Fruit fly (Drosophila melanogaster) whole organism, prepupa: ENCODE measurements around the gene CG43901.

Source experiments
- CG11762 ChIP-seq: fragments of 200-800 bp; sonication (Bioruptor generic); optimal IDR thresholded peaks from 3 replicates; lab custom pipeline; 2016; ENCODE audit warnings: missing biosample characterization, missing genetic modification characterization; ENCODE audit not compliant: insufficient read depth
- CG31627 ChIP-seq: fragments of 200-800 bp; sonication (Bioruptor generic); optimal IDR thresholded peaks from 3 replicates; lab custom pipeline; 2016; ENCODE audit warnings: missing biosample characterization, missing genetic modification characterization
- CG6792 ChIP-seq: fragments of 200-800 bp; sonication (Bioruptor generic); optimal IDR thresholded peaks from 3 replicates; lab custom pipeline; 2016; ENCODE audit warnings: missing biosample characterization, missing genetic modification characterization
- CG6808 ChIP-seq: fragments of 200-800 bp; sonication (Bioruptor generic); optimal IDR thresholded peaks from 3 replicates; lab custom pipeline; 2017; ENCODE audit warnings: missing biosample characterization, missing genetic modification characterization, mild to moderate bottlenecking, moderate library complexity, missing genetic modification reagents
- CG8632 ChIP-seq: fragments of 200-800 bp; sonication (Bioruptor generic); optimal IDR thresholded peaks from 3 replicates; lab custom pipeline; 2016; ENCODE audit warnings: missing biosample characterization, missing genetic modification characterization
- Eip75B ChIP-seq: fragments of 200-800 bp; sonication (Bioruptor generic); optimal IDR thresholded peaks from 3 replicates; lab custom pipeline; 2016; ENCODE audit warnings: missing biosample characterization, missing genetic modification characterization
- Hr39 ChIP-seq: fragments of 200-800 bp; sonication (Bioruptor generic); optimal IDR thresholded peaks from 2 replicates; lab custom pipeline; 2016; ENCODE audit warnings: missing biosample characterization, missing genetic modification characterization
- Lpt ChIP-seq: fragments of 200-800 bp; sonication (Bioruptor generic); optimal IDR thresholded peaks from 3 replicates; lab custom pipeline; 2016; ENCODE audit warnings: missing biosample characterization, missing genetic modification characterization
- OdsH ChIP-seq: fragments of 200-800 bp; sonication (Bioruptor generic); optimal IDR thresholded peaks from 3 replicates; lab custom pipeline; 2016; ENCODE audit warnings: missing biosample characterization, missing genetic modification characterization
- cyc ChIP-seq: fragments of 200-800 bp; sonication (Bioruptor generic); optimal IDR thresholded peaks from 3 replicates; lab custom pipeline; 2016; ENCODE audit warnings: missing biosample characterization, missing genetic modification characterization
- fd85E ChIP-seq: fragments of 200-800 bp; sonication (Bioruptor generic); optimal IDR thresholded peaks from 3 replicates; lab custom pipeline; 2016; ENCODE audit warnings: missing biosample characterization, missing genetic modification characterization
- pdm3 ChIP-seq: fragments of 200-800 bp; sonication (Bioruptor generic); optimal IDR thresholded peaks from 3 replicates; lab custom pipeline; 2016; ENCODE audit warnings: missing biosample characterization, missing genetic modification characterization
- salr ChIP-seq, 2 experiments: fragments of 200-800 bp; sonication (Bioruptor generic); optimal IDR thresholded peaks; 3 replicates each; lab custom pipeline; 2016 to 2018; ENCODE audit warnings: missing biosample characterization in 2 of 2, missing genetic modification characterization in 2 of 2, mild to moderate bottlenecking in 1 of 2
- ss ChIP-seq, 2 experiments: fragments of 200-800 bp; sonication (Bioruptor generic); optimal IDR thresholded peaks; 2 replicates in 1 of 2; 3 replicates in 1 of 2; lab custom pipeline; 2017 to 2018; ENCODE audit warnings: mild to moderate bottlenecking in 2 of 2, missing biosample characterization in 2 of 2, missing genetic modification characterization in 2 of 2, moderate library complexity in 1 of 2
- topi ChIP-seq: fragments of 200-800 bp; sonication (Bioruptor generic); optimal IDR thresholded peaks from 3 replicates; lab custom pipeline; 2016; ENCODE audit warnings: missing biosample characterization, missing genetic modification characterization

CG43901 gene

DNA sequence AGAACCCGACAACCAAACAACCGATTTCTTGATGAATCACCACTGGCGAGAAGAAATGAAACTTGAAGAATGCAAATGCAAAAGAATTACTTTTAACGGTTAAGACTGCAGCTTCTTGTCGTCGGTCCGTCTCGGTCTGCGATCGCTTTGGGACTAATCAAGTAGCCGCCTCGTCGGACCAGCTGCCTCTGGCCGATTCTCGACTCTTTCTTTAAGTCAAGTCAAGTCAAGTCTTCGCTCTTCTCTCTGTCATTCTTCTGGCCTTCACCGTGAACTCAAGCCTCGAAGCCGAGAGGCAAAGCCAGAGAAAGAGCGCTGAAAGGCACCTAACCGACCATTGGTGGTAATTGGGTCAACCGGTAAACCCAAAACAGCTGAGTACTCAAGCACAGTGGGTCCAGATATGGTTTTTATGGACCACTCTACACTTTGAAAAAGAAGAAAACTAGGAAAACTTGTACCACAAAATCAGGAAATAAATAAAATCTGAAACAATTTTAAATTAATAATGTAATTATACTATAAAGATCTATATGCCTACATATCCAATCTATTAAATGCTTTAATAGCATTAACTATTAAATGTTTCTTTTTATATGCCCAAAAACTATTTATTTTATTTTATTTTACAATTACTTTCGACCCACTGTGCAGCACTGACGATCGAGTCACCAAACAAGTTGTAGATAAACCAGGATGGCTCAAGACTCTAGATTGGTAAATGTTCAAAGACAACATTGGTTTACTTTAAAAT is 61.6 kb downstream of the CG43901 start, which contains the start of gene C901 (continued):
- peak in 1 of 2 experiments; percentile 79 for TF ChIP-seq salr (GFP tag; optimal IDR thresholded peaks at IDR 0.05; lab: Kevin White, UChicago)
- peak; percentile 20 for TF ChIP-seq CG6808 (GFP tag; lab: Kevin White, UChicago)
- no peak for TF ChIP-seq Hr39 (GFP tag; lab: Kevin White, UChicago)
- TF ChIP-seq Eip75B (GFP tag; lab: Kevin White, UChicago): peak; percentile 55
- peak; percentile 13 for TF ChIP-seq topi (GFP tag; lab: Kevin White, UChicago)
- TF ChIP-seq Lpt (GFP tag; lab: Kevin White, UChicago): peak; percentile 66
- peak; percentile 70 for TF ChIP-seq CG6792
- peak; percentile 55 for TF ChIP-seq pdm3 (GFP tag; lab: Kevin White, UChicago)
- TF ChIP-seq ss (GFP tag; optimal IDR thresholded peaks at IDR 0.05; lab: Kevin White, UChicago): peak in 1 of 2 experiments; percentile 27
- TF ChIP-seq OdsH (GFP tag; lab: Kevin White, UChicago): peak; percentile 82
- no peak for TF ChIP-seq CG31627 (GFP tag; lab: Kevin White, UChicago)
- TF ChIP-seq CG8632 (GFP tag; lab: Kevin White, UChicago): peak; percentile 77
- peak; percentile 18 for TF ChIP-seq cyc
- no peak for TF ChIP-seq fd85E
- TF ChIP-seq CG11762 (GFP tag; lab: Kevin White, UChicago): peak; percentile 53
